Fruit fly (Drosophila melanogaster): ENCODE results near the gene Tom70.

Tom70 gene

DNA sequence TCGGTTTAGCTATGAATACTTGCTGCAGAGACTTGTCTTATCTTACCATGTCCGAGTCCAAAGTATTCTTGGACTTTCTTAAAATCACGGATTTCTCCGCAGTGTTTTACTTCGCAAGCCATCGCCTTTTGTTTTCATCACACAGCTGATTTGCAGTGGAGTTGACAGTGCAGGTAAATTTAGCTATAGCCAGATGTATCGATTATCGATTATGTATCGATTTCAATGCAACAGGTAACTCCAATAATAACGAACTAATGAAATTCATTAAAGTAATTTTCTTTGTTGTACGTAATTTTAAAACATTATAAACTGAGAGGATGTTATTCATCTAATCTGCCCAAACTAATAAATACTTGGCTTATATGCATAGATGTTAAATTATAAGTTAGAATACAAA is 24.7 kb upstream of the Tom70 start, which contains the start of gene Rab3-GAP:
Gene Rab3-GAP, minus strand, starts transcription at position 150 of the 400 bp plus-strand sequence.
- TF ChIP-seq psq (optimal IDR thresholded peaks at IDR 0.05) (no peak), pan (optimal IDR thresholded peaks at IDR 0.05) (no peak), Dll (optimal IDR thresholded peaks at IDR 0.05) (no peak), usp (GFP tag; optimal IDR thresholded peaks at IDR 0.05) (no peak), EcR (GFP tag; optimal IDR thresholded peaks at IDR 0.05) (no peak), CG8478 (optimal IDR thresholded peaks at IDR 0.05) (no peak)

DNA sequence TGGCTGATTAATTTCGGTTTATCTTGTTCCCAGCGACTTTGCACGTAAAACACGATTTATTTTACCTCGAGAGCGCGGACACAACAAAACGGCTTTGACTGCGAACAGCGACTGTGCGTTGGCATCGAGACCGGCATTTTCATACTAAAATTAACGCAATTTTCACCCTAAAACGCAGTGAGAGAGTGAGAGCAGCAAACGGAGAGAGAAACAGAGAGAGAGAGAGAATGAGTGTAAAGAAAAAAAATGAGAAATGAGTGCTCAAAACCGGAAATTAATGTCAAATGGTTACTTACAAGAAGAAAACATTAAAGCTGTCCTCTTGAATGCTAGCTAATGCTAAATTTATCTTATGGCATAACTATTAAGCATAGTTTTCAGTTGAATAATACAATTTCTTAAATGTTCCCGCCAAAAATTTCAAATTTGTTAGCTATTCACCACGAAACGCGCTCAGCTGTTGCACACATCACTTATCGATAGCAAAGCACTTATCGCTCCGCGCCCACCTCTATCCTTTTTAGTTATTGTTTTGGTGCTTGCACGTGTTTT is 17.6 kb upstream of the Tom70 start, which contains the start of the genes JhI-21, RpL7-like and CG34164:
Gene JhI-21, minus strand, starts transcription at position 206 of the 552 bp plus-strand sequence.
Gene RpL7-like, plus strand, starts transcription at position 490 of the 552 bp plus-strand sequence.
Gene CG34164, plus strand, starts transcription at position 512 of the 552 bp plus-strand sequence.
- TF ChIP-seq psq (optimal IDR thresholded peaks at IDR 0.05) (no peak), usp (GFP tag; optimal IDR thresholded peaks at IDR 0.05) (no peak), Dll (optimal IDR thresholded peaks at IDR 0.05) (no peak), EcR (GFP tag; optimal IDR thresholded peaks at IDR 0.05) (no peak), pan (optimal IDR thresholded peaks at IDR 0.05) (no peak), CG8478 (optimal IDR thresholded peaks at IDR 0.05) (no peak)

DNA sequence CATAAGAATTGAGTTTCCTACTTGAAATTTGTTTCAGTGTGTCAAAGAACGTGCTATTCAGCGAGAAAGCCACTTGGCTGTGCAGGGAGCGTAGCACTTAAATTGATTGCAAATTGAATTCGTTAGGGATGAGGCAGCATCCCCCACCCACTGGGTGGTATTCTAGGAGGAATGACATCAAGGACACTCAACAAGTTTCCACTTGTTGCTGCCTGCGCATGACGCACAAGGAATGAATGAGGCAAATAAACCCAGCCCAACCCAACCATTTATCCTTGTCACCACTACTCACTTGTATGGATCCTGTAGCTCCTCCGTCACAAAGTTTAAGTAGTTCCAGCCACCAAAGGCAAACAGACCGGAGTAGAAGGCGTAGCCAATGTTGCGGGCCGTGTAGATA is 15.1 kb upstream of the Tom70 start:
- no peak for TF ChIP-seq pan (optimal IDR thresholded peaks at IDR 0.05)
- TF ChIP-seq psq (optimal IDR thresholded peaks at IDR 0.05) = no peak
- no peak for TF ChIP-seq Dll (optimal IDR thresholded peaks at IDR 0.05)
- TF ChIP-seq EcR (GFP tag; optimal IDR thresholded peaks at IDR 0.05) = no peak
- no peak for TF ChIP-seq CG8478 (optimal IDR thresholded peaks at IDR 0.05)
- no peak for TF ChIP-seq usp (GFP tag; optimal IDR thresholded peaks at IDR 0.05)

DNA sequence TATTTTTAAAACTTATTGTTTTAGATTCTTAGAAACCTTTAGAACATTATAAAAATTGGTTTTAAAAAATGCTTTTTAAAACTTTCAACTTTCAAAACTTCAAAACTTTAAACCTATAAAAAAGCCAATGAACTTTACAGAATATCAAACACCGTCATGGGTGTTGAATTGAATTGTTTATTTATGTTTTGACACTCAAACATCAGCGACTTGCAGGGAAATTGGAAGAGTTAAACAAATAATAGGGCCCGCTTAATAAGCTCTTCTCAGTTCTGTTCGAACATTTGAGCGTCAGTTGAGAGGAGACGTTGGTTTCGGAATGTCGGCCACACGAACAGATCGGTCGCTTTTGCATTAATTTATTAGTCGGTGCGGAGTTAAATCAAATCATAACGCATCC is 10.8 kb upstream of the Tom70 start, which contains the start of gene PLCXD:
Gene PLCXD, plus strand, starts transcription at position 286 of the 400 bp plus-strand sequence.
- TF ChIP-seq EcR (GFP tag; optimal IDR thresholded peaks at IDR 0.05) (no peak), Dll (optimal IDR thresholded peaks at IDR 0.05) (no peak), CG8478 (optimal IDR thresholded peaks at IDR 0.05) (no peak), pan (optimal IDR thresholded peaks at IDR 0.05) (no peak), usp (GFP tag; optimal IDR thresholded peaks at IDR 0.05) (no peak), psq (optimal IDR thresholded peaks at IDR 0.05) (no peak)

DNA sequence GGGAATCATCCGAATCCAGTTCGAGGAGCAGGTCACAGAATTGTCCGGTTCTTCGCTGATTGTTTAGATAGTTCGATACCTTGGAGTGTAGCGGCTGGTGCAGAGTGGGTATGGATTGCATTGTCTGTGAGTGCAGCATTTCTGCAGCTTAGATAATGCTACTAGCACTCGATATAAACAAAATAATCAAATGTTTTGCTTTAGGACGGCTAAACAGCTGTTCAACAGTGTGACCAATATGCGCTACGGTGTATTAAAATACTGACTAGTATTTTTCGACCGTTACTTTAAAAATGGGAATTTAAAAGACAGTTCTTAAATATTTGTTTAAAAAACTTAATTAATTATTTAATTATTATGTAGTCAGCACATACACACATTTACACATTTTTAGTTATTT is 10.4 kb upstream of the Tom70 start, which contains the start of gene Plzf:
Gene Plzf, minus strand, starts transcription at position 196 of the 400 bp plus-strand sequence.
- TF ChIP-seq usp (GFP tag; optimal IDR thresholded peaks at IDR 0.05) (no peak), EcR (GFP tag; optimal IDR thresholded peaks at IDR 0.05) (no peak), CG8478 (optimal IDR thresholded peaks at IDR 0.05) (no peak), Dll (optimal IDR thresholded peaks at IDR 0.05) (no peak), psq (optimal IDR thresholded peaks at IDR 0.05) (no peak), pan (optimal IDR thresholded peaks at IDR 0.05) (no peak)

DNA sequence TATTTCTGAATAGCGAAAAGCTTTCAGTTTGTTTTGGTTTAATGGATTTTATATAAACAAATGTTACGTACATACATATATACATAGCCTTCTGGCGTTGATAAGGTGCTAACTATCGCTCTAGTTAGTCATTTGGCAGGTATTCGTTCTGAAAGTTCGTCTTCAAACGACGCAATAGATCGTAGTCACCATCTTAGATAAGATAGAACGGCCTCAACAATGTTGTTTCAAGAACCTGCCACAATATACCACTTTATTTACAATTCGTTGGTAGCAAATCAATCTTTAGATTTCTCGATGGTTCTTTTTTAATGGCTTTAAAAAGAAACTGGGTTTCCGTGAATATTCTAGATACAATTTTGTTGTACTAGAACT is 8.5 kb upstream of the Tom70 start:
- no peak for TF ChIP-seq usp (GFP tag; optimal IDR thresholded peaks at IDR 0.05)
- TF ChIP-seq pan (optimal IDR thresholded peaks at IDR 0.05) = no peak
- no peak for TF ChIP-seq Dll (optimal IDR thresholded peaks at IDR 0.05)
- TF ChIP-seq CG8478 (optimal IDR thresholded peaks at IDR 0.05) = no peak
- TF ChIP-seq EcR (GFP tag; optimal IDR thresholded peaks at IDR 0.05) = no peak
- TF ChIP-seq psq (optimal IDR thresholded peaks at IDR 0.05) = no peak

DNA sequence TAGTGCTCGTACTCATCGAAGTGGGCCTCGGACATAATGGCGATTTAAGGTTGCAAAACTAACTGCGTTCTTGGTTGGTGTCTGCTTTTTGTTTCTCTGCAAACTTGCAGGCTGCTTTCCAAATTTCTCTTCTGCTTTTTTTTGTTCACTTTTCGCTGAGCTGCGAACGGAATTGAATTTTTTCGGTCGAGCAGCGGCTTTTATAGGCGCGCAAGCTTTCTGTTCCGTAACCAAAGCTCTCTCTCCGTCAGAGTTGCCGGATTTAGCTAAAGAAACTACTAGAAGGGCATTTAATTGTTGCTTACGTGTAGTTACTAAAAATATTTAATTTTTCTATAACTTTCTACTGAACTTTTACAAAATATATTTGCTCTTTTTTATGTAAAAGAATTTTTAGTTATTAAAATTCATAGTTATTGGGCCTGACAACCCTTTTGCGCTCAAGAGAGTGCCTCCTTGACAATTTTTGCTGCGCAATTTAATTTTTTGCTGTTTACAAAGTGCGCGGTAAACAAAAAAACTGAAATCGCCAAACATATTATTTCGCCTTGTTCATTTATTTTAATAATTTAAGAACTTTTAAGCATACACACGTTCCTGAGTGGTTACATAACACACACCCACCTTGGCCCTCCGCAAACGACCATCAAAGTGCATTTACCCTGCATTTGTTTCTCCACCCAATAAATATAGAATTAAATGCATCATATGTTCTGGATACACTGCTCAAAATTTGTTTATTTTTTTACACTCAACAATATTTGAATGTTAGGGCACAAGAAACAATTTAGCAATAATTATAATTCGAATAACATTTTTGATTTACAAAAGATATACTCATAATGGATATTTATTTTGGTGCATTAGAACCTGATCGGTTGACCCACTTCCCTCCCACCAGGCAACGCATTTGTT is 7.9 kb upstream of the Tom70 start, which contains the start of gene CG6770:
Gene CG6770, minus strand, starts transcription at position 178 of the 915 bp plus-strand sequence.
- TF ChIP-seq Dll (optimal IDR thresholded peaks at IDR 0.05) (no peak), pan (optimal IDR thresholded peaks at IDR 0.05) (no peak), psq (optimal IDR thresholded peaks at IDR 0.05) (no peak), EcR (GFP tag; optimal IDR thresholded peaks at IDR 0.05) (peak in 1 of 2 experiments; percentile 33), usp (GFP tag; optimal IDR thresholded peaks at IDR 0.05) (no peak), CG8478 (optimal IDR thresholded peaks at IDR 0.05) (no peak)

DNA sequence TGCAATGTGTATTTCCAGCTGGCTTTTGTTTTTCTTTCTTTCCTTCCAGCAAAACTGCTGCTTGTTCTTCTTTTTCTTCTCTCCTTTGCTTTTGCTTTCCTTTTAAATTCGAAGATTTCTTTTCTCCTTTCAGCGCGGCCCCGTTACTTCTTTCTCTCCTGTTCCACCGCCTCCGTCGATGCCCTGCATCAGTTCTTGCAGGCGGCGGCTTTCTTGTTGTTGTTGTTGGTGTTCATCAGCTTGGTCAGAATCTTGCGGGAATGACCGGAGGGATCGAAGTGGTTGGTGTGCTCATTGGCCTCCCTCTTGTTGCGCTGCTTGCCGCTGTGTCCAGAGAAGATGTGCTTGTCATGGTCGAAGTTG is 7.2 kb upstream of the Tom70 start:
- TF ChIP-seq Dll (optimal IDR thresholded peaks at IDR 0.05) (no peak), psq (optimal IDR thresholded peaks at IDR 0.05) (no peak), EcR (GFP tag; optimal IDR thresholded peaks at IDR 0.05) (peak in 1 of 2 experiments; percentile 42)

DNA sequence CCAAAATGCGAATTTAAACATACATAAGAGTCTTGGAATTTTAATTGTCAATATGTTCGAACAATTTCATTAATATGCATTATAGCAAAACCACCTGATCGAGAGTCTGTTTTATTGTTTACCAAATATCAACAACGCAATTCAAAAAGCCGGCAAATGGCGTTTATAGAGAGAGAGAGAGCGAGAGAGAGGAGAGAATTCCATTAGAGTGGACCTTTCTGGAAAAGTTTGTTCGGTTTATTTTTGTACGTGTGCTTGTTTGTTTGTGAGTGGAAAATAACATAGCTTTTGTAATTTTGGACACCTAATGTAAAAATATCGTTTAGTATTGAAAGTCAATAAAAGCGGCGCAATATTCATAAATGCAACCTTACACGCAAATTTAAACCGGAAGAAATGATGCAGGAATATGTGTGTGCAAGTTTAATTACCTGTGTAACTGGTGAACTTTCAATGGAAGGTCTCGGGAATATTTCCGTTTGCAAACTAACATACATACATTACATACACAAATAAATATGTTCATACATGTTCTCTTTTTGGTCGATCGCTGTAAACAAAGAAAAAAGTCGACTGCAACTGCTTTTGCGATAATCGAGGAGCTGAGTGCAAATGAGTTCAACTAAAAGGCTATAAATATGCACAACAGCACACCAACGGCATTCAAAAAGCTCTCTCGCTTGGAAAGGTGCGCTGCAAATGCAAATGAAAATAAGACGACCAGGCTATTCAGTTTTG is 6.5 kb upstream of the Tom70 start, which contains the start of gene CG6785:
Gene CG6785, minus strand, starts transcription at position 588 of the 738 bp plus-strand sequence.
- no peak for TF ChIP-seq usp (GFP tag; optimal IDR thresholded peaks at IDR 0.05)
- no peak for TF ChIP-seq CG8478 (optimal IDR thresholded peaks at IDR 0.05)
- TF ChIP-seq EcR (GFP tag; optimal IDR thresholded peaks at IDR 0.05) = no peak
- TF ChIP-seq psq (optimal IDR thresholded peaks at IDR 0.05) = no peak
- TF ChIP-seq Dll (optimal IDR thresholded peaks at IDR 0.05) = no peak
- TF ChIP-seq pan (optimal IDR thresholded peaks at IDR 0.05) = no peak

DNA sequence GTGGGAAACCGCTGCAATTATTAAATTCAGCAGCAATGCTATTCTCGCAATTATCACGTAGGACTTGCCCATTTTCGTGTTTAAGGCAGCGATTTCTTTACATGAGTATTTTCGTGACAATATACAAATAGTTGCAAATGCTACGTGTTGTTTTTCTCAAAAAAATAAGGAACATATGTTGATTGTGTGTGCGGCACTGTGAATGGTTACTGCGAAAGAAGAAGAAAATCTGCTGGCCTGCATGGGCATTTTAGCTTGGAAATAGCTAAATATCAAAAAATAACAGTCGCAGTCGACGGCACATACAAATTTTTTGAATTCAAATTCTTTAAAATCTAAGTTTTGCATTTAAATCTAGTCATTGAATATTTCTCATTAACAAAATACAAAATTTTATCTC is 2.2 kb upstream of the Tom70 start, which contains the start of gene CG6766:
Gene CG6766, minus strand, starts transcription at position 180 of the 400 bp plus-strand sequence.
- TF ChIP-seq psq (optimal IDR thresholded peaks at IDR 0.05) (no peak), Dll (optimal IDR thresholded peaks at IDR 0.05) (no peak), usp (GFP tag; optimal IDR thresholded peaks at IDR 0.05) (no peak), CG8478 (optimal IDR thresholded peaks at IDR 0.05) (no peak), EcR (GFP tag; optimal IDR thresholded peaks at IDR 0.05) (no peak), pan (optimal IDR thresholded peaks at IDR 0.05) (no peak)

DNA sequence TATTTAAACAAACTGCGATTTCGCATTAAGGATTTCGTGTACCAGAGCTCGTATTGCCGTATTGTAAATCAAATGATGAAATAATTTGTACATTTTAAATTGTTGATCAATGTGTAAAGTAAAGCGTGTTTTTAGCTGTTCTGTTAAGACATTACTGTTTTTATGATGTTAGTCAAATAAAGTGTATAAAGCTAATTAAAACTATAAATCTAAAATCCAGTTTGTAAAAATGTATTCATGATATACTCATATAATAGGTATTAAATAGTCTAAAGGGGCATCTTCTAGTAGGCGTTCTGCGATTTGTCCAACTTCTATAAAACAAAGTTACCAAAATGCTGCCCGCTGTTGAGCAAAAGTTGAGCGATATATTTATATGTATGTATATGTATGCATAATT is 4.4 kb downstream of the Tom70 start, which contains the start of gene CG18788:
Gene CG18788, plus strand, starts transcription at position 301 of the 400 bp plus-strand sequence.
- no peak for TF ChIP-seq psq (optimal IDR thresholded peaks at IDR 0.05)
- TF ChIP-seq CG8478 (optimal IDR thresholded peaks at IDR 0.05) = no peak
- TF ChIP-seq usp (GFP tag; optimal IDR thresholded peaks at IDR 0.05) = no peak
- TF ChIP-seq EcR (GFP tag; optimal IDR thresholded peaks at IDR 0.05) = no peak
- TF ChIP-seq Dll (optimal IDR thresholded peaks at IDR 0.05) = no peak
- TF ChIP-seq pan (optimal IDR thresholded peaks at IDR 0.05) = no peak
